Worm (Caenorhabditis elegans): ENCODE measurements around the gene str-185.

The str-185 gene

DNA sequence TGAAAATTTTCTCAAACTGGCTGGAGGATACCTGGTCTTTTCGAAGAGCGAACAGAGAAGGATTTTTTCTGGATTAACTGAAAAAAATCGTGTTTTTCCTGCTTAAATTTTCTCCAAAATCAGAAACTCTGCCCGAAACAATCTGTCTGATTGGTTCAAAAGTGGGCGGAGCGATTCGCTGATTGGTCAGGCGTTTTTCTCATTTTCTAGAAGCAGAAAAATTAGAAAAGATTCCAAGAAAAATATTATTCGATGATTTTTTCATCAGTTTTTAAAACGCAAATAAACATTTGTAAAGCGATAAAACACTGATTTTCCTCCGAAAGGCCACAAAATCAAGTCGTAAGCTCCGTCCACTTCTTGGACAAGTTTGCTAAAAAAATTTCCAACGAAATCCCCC, 30.9 kb downstream of the str-185 start:
- TF ChIP-seq mep-1 (tag; optimal IDR thresholded peaks at IDR 0.05) (no peak), hlh-1 (tag; optimal IDR thresholded peaks at IDR 0.05) (no peak)

DNA sequence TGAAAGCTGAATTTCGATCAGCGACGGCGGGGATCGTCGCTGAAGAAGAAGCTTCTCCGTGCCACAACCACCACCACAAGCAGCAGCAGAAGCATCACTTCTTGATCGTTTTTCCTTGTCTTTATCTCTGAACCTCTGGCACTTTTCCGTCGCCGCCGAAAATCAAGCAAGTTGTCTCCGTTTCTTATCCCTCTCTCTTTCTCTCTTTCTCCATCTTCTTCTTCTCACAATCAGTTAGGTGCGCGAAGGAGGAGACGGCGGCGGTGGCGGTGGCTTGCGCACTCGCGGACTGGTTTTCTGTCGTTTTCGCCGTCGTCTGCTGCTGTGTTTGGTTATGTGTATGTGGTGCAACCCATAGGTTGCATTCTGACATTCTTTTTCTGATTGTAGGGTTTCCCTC, 31.4 kb downstream of the str-185 start:
- TF ChIP-seq nhr-28 (tag; optimal IDR thresholded peaks at IDR 0.05) (no peak), cnd-1 (tag; optimal IDR thresholded peaks at IDR 0.05) (peak; percentile 19), lin-13 (tag; optimal IDR thresholded peaks at IDR 0.05) (no peak), unc-62 (GFP tag; optimal IDR thresholded peaks at IDR 0.05) (peak; percentile 5), ham-2 (GFP tag; optimal IDR thresholded peaks at IDR 0.05) (peak; percentile 72), lsy-2 (tag; optimal IDR thresholded peaks at IDR 0.05) (peak; percentile 18), pha-4 (tag; optimal IDR thresholded peaks at IDR 0.05) (peak; percentile 14), ceh-43 (GFP tag; optimal IDR thresholded peaks at IDR 0.05) (no peak), unc-120 (tag; optimal IDR thresholded peaks at IDR 0.05; ENCODE audit: poor library complexity, severe bottlenecking) (peak; percentile 2)

DNA sequence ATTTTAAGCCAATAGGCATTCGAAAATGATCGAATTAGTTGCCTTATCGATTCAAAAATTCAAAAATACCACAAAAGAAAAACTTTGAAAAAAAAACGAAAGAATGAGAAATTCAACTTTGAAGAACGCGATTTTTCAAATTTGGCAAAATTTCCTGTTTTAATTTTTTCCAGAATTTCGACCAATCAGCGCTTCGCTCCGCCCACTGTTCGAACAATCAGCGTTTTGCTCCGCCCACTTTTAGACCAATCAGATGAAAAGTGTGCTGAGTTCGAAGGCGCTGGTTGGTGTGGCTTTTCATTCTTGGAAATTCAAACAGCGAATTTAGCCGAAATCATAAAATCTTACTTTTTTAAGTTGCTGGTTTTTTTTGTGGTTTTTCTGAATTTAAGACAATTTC, 32.2 kb downstream of the str-185 start:
- TF ChIP-seq nhr-237 (tag; optimal IDR thresholded peaks at IDR 0.05) (no peak), lin-32 (GFP tag; optimal IDR thresholded peaks at IDR 0.05) (no peak), mls-2 (tag; optimal IDR thresholded peaks at IDR 0.05) (no peak), flh-1 (GFP tag; optimal IDR thresholded peaks at IDR 0.05) (no peak), zip-8 (tag; optimal IDR thresholded peaks at IDR 0.05) (no peak), tbx-8 (GFP tag; optimal IDR thresholded peaks at IDR 0.05) (no peak), elt-3 (tag; optimal IDR thresholded peaks at IDR 0.05) (no peak), nhr-76 (tag; optimal IDR thresholded peaks at IDR 0.05) (no peak), ces-1 (GFP tag; optimal IDR thresholded peaks at IDR 0.05) (no peak), drap-1 (GFP tag; optimal IDR thresholded peaks at IDR 0.05) (no peak), ham-2 (GFP tag; optimal IDR thresholded peaks at IDR 0.05) (no peak), unc-39 (tag; optimal IDR thresholded peaks at IDR 0.05) (no peak), ceh-43 (GFP tag; optimal IDR thresholded peaks at IDR 0.05) (no peak), nhr-12 (tag; optimal IDR thresholded peaks at IDR 0.05) (no peak)

DNA sequence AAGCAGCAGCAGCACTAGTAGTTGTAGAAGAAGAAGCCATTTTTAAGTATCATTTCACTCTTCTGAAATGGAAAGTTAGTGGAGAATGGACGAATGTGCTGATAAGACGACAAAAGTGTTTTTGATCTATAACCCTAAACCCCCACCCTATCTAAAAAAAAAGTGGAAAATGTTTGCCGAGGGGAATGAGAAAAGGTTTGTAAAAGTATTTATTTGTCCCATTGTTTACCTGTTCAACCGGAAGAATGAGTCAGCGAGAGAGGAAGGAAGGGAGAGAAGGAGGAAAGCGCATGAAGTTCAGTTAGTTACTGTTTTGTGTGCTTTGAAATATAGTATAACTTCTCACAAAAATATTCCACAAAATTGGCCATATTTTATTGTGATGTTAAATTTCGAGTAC, 32.7 kb downstream of the str-185 start:
- TF ChIP-seq ham-2 (GFP tag; optimal IDR thresholded peaks at IDR 0.05) (no peak), ztf-11 (tag; optimal IDR thresholded peaks at IDR 0.05) (no peak), lin-13 (tag; optimal IDR thresholded peaks at IDR 0.05) (no peak), mep-1 (tag; optimal IDR thresholded peaks at IDR 0.05) (no peak), unc-120 (tag; optimal IDR thresholded peaks at IDR 0.05; ENCODE audit: poor library complexity, severe bottlenecking) (no peak), elt-3 (tag; optimal IDR thresholded peaks at IDR 0.05) (no peak), bed-3 (GFP tag; optimal IDR thresholded peaks at IDR 0.05) (no peak), unc-62 (GFP tag; optimal IDR thresholded peaks at IDR 0.05) (no peak), lsy-2 (tag; optimal IDR thresholded peaks at IDR 0.05) (no peak), M03D4.4 (tag; optimal IDR thresholded peaks at IDR 0.05) (no peak), ceh-43 (GFP tag; optimal IDR thresholded peaks at IDR 0.05) (no peak), blmp-1 (tag; optimal IDR thresholded peaks at IDR 0.05) (no peak)

DNA sequence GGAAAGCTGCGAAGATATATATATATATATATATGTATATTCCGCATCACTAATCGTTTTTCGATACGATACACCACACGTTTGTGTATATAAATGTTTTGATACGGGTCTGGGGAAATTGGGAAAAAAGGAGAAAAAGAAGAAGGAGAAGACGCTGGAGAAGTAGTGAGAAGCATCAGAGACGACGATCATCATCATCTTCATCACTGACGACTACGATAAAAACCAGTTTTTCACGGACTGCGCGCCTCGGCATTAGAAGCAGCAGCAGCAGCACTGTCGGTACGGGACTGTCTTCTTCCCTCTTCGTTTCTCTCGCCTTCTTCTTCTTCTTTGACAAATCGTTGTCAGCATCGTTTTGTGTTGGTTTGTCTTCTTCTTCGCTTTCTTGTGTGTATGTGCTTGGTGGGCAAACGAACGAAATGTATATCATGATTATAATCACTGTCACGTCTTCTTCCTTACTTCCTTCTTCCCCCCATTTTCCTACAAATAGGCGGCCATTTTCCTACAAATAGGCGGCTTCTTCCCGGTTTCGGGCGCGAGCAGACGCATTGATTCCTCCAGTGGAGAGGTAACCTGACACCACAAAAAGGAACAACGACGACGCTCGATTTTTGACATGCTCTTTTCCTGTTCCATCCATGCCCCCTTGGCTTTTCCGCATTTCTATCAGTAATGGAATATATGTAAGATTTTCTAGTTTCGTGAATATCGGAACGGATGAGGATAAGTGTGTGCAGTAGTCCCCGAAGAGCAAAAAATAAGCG, 33.6 kb downstream of the str-185 start:
- TF ChIP-seq mls-2 (tag; optimal IDR thresholded peaks at IDR 0.05): no peak

DNA sequence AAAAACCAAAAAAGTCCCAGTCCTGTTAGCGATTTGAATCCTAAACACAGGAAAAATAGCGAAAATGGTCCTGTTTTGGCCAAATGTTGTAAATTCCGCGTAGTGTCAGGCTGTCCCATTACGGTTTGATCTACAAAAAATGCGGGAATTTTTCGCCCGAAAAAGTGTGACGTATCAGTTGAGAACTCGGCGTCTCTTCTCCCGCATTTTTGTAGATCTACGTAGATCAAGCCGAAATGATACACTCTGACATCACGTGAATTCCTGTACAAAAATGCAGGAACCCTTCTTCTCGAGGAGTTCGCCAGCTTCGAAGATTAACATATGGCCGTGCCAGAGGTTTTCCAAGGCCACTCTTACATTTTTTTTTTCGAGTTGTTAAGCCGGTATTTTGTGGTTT, 34.2 kb downstream of the str-185 start:
- no peak for TF ChIP-seq elt-1 (tag; optimal IDR thresholded peaks at IDR 0.05; ENCODE audit: borderline replicate concordance, insufficient read depth)
- no peak for TF ChIP-seq mab-5 (tag; optimal IDR thresholded peaks at IDR 0.05)
- TF ChIP-seq ces-1 (GFP tag; optimal IDR thresholded peaks at IDR 0.05): no peak
- no peak for TF ChIP-seq lin-13 (tag; optimal IDR thresholded peaks at IDR 0.05)
- TF ChIP-seq tbx-8 (GFP tag; optimal IDR thresholded peaks at IDR 0.05): no peak
- TF ChIP-seq snpc-4 (tag; optimal IDR thresholded peaks at IDR 0.05): no peak
- TF ChIP-seq nhr-28 (tag; optimal IDR thresholded peaks at IDR 0.05): no peak
- TF ChIP-seq unc-62 (GFP tag; optimal IDR thresholded peaks at IDR 0.05): no peak
- no peak for TF ChIP-seq ztf-11 (tag; optimal IDR thresholded peaks at IDR 0.05)
- no peak for TF ChIP-seq blmp-1 (tag; optimal IDR thresholded peaks at IDR 0.05)
- TF ChIP-seq ham-2 (GFP tag; optimal IDR thresholded peaks at IDR 0.05): no peak
- TF ChIP-seq unc-120 (tag; optimal IDR thresholded peaks at IDR 0.05; ENCODE audit: poor library complexity, severe bottlenecking): no peak
- TF ChIP-seq mls-2 (tag; optimal IDR thresholded peaks at IDR 0.05): no peak
- no peak for TF ChIP-seq sem-2 (GFP tag; optimal IDR thresholded peaks at IDR 0.05)
- TF ChIP-seq sptf-1 (tag; optimal IDR thresholded peaks at IDR 0.05): no peak
- no peak for TF ChIP-seq drap-1 (GFP tag; optimal IDR thresholded peaks at IDR 0.05)

All from whole organism, mixed stage, embryonic.